Worm (Caenorhabditis elegans): ENCODE results near the gene ZK666.12.

ZK666.12 gene

ce11 chrII:10494467-10494866 is 1.5 kb upstream of the ZK666.12 start, which contains the start of gene ZK666.14:
Gene ZK666.14 (plus strand): TSS chrII:10494767.
- TF ChIP-seq ceh-90 (tag; optimal IDR thresholded peaks at IDR 0.05), result no peak
- no peak for TF ChIP-seq unc-130 (tag; optimal IDR thresholded peaks at IDR 0.05)
- no peak for TF ChIP-seq ceh-82 (tag; optimal IDR thresholded peaks at IDR 0.05)
- no peak for TF ChIP-seq elt-2 (tag; optimal IDR thresholded peaks at IDR 0.05)
- TF ChIP-seq egl-13 (tag; optimal IDR thresholded peaks at IDR 0.05), result no peak
- no peak for TF ChIP-seq aha-1 (tag; optimal IDR thresholded peaks at IDR 0.05)
- TF ChIP-seq nhr-11 (tag; optimal IDR thresholded peaks at IDR 0.05), result no peak
- no peak for TF ChIP-seq nhr-28 (tag; optimal IDR thresholded peaks at IDR 0.05)
- no peak for TF ChIP-seq nhr-85 (tag)
- TF ChIP-seq unc-62 (GFP tag; optimal IDR thresholded peaks at IDR 0.05), result no peak
- TF ChIP-seq irx-1 (tag; optimal IDR thresholded peaks at IDR 0.05), result no peak
- no peak for TF ChIP-seq tbx-2 (tag; optimal IDR thresholded peaks at IDR 0.05)
- TF ChIP-seq jun-1 (tag; optimal IDR thresholded peaks at IDR 0.05), result no peak
- no peak for TF ChIP-seq nhr-90 (tag; optimal IDR thresholded peaks at IDR 0.05; ENCODE audit: poor library complexity)
- no peak for TF ChIP-seq dpl-1 (GFP tag; optimal IDR thresholded peaks at IDR 0.05)
- TF ChIP-seq nhr-71 (tag; optimal IDR thresholded peaks at IDR 0.05), result no peak
- no peak for TF ChIP-seq sup-37 (GFP tag; optimal IDR thresholded peaks at IDR 0.05)
- no peak for TF ChIP-seq nhr-84 (tag; optimal IDR thresholded peaks at IDR 0.05)
- TF ChIP-seq hpl-2 (GFP tag; optimal IDR thresholded peaks at IDR 0.05), result no peak
- TF ChIP-seq nhr-76 (tag; optimal IDR thresholded peaks at IDR 0.05), result no peak

ce11 chrII:10500674-10501073 is 4.7 kb downstream of the ZK666.12 start:
- TF ChIP-seq lin-15B (tag; optimal IDR thresholded peaks at IDR 0.05) (no peak), blmp-1 (tag; optimal IDR thresholded peaks at IDR 0.05) (peak; percentile 85)

DNA sequence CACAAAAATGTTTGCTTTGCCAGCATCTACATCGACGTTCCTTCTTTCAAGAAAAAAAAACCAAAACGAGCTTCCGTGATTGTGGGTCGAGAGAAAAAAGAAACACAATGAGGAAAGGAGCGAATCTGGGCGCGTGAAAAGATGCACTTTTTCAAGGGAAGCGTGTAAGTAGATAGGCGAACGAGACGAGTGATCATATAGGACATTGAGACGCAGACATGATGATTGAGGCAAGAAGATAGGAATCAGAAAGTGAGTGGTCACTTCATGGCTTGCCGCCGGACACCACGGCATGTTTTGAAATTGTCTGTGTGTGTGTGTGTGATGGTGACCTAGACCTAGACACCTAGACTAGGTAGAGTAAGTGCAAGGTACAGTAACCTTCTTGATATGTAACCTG is 5.6 kb downstream of the ZK666.12 start:
- TF ChIP-seq sox-4 (tag; optimal IDR thresholded peaks at IDR 0.05), result no peak
- TF ChIP-seq unc-62 (GFP tag; optimal IDR thresholded peaks at IDR 0.05), result no peak
- TF ChIP-seq nhr-11 (tag; optimal IDR thresholded peaks at IDR 0.05), result no peak
- peak; percentile 61 for TF ChIP-seq nhr-20 (tag; optimal IDR thresholded peaks at IDR 0.05)
- no peak for TF ChIP-seq fos-1 (tag; optimal IDR thresholded peaks at IDR 0.05)
- TF ChIP-seq pag-3 (tag; optimal IDR thresholded peaks at IDR 0.05; ENCODE audit: borderline replicate concordance, insufficient read depth), result no peak
- TF ChIP-seq egl-13 (tag; optimal IDR thresholded peaks at IDR 0.05), result no peak
- no peak for TF ChIP-seq sptf-1 (tag; optimal IDR thresholded peaks at IDR 0.05)
- peak; percentile 62 for TF ChIP-seq mep-1 (tag; optimal IDR thresholded peaks at IDR 0.05)
- TF ChIP-seq irx-1 (tag; optimal IDR thresholded peaks at IDR 0.05), result peak; percentile 33
- no peak for TF ChIP-seq mab-9 (GFP tag; IDR thresholded peaks at IDR 0.05)
- TF ChIP-seq nhr-47 (tag; optimal IDR thresholded peaks at IDR 0.05), result no peak
- TF ChIP-seq nhr-71 (tag; optimal IDR thresholded peaks at IDR 0.05), result peak; percentile 58
- TF ChIP-seq efl-1 (optimal IDR thresholded peaks at IDR 0.05), result peak; percentile 19 to 24
- no peak for TF ChIP-seq efl-1 (GFP tag; optimal IDR thresholded peaks at IDR 0.05 in 1 of 2)
- TF ChIP-seq ceh-82 (tag; optimal IDR thresholded peaks at IDR 0.05), result peak in 1 of 3 experiments; percentile 40
- no peak for TF ChIP-seq lin-15B (tag; optimal IDR thresholded peaks at IDR 0.05)
- no peak for TF ChIP-seq nhr-12 (tag; optimal IDR thresholded peaks at IDR 0.05)
- no peak for TF ChIP-seq unc-130 (tag; optimal IDR thresholded peaks at IDR 0.05)
- TF ChIP-seq lir-3 (tag; optimal IDR thresholded peaks at IDR 0.05; ENCODE audit: poor library complexity), result no peak
- no peak for TF ChIP-seq lin-39 (tag; optimal IDR thresholded peaks at IDR 0.05)
- peak; percentile 4 for TF ChIP-seq xbp-1 (tag; optimal IDR thresholded peaks at IDR 0.05)
- TF ChIP-seq ztf-4 (tag; optimal IDR thresholded peaks at IDR 0.05), result no peak
- TF ChIP-seq F16B12.6 (tag; optimal IDR thresholded peaks at IDR 0.05), result no peak
- peak; percentile 11 for TF ChIP-seq nhr-77 (tag; optimal IDR thresholded peaks at IDR 0.05)
- TF ChIP-seq isw-1 (GFP tag; IDR thresholded peaks at IDR 0.05), result no peak
- TF ChIP-seq swsn-7 (tag; optimal IDR thresholded peaks at IDR 0.05), result peak; percentile 22
- TF ChIP-seq egl-27 (tag; optimal IDR thresholded peaks at IDR 0.05), result no peak
- no peak for TF ChIP-seq alr-1 (tag; optimal IDR thresholded peaks at IDR 0.05; ENCODE audit: borderline replicate concordance)
- peak; percentile 94 for TF ChIP-seq blmp-1 (tag; optimal IDR thresholded peaks at IDR 0.05)
- peak in 2 of 6 experiments; percentile 26 to 57 for TF ChIP-seq elt-3 (tag; optimal IDR thresholded peaks at IDR 0.05)
- TF ChIP-seq lin-13 (GFP tag; optimal IDR thresholded peaks at IDR 0.05), result no peak
- TF ChIP-seq nhr-90 (tag; optimal IDR thresholded peaks at IDR 0.05; ENCODE audit: poor library complexity), result peak; percentile 1
- TF ChIP-seq lin-35 (GFP tag; optimal IDR thresholded peaks at IDR 0.05), result peak; percentile 20 to 31
- peak in 1 of 2 experiments; percentile 65 for TF ChIP-seq mdl-1 (tag; optimal IDR thresholded peaks at IDR 0.05)
- TF ChIP-seq nhr-85 (tag), result peak; percentile 94
- TF ChIP-seq hpl-2 (GFP tag; optimal IDR thresholded peaks at IDR 0.05), result no peak
- TF ChIP-seq nhr-28 (tag; optimal IDR thresholded peaks at IDR 0.05), result no peak
- TF ChIP-seq grh-1 (GFP tag; IDR thresholded peaks at IDR 0.05), result no peak

Measured in whole organism, L1 larva.